Worm (Caenorhabditis elegans) whole organism, late embryonic: ENCODE results near the gene tpan-1.
A peak's percentile ranks its signal among the peaks of the same experiment; 100 is the strongest.

Experiments
- F13H6.1 ChIP-seq: sonication (generic microtip); optimal IDR thresholded peaks from 2 replicates; lab custom pipeline; 2016; ENCODE audit warnings: missing genetic modification characterization, missing compliant biosample characterization
- K09A11.1 ChIP-seq: sonication (generic microtip); optimal IDR thresholded peaks from 2 replicates; lab custom pipeline; 2017; ENCODE audit warnings: antibody characterized with exemption, mild to moderate bottlenecking, missing genetic modification characterization, missing compliant biosample characterization; ENCODE audit not compliant: insufficient read depth
- T23F11.4 ChIP-seq: fragments of 200-800 bp; sonication (Bioruptor generic); optimal IDR thresholded peaks from 2 replicates; lab custom pipeline; 2018; ENCODE audit warnings: mild to moderate bottlenecking, missing genetic modification characterization, missing compliant biosample characterization
- Y22D7AL.16 ChIP-seq: sonication (generic microtip); optimal IDR thresholded peaks from 2 replicates; lab custom pipeline; 2016; ENCODE audit warnings: missing genetic modification characterization, missing compliant biosample characterization
- ahr-1 ChIP-seq: sonication (generic microtip); optimal IDR thresholded peaks from 2 replicates; lab custom pipeline; 2016; ENCODE audit warnings: missing genetic modification characterization, missing compliant biosample characterization
- ama-1 ChIP-seq: fragments of 150-350 bp; optimal IDR thresholded peaks from 2 replicates; lab custom pipeline; 2014
- ceh-14 ChIP-seq: sonication (generic microtip); optimal IDR thresholded peaks from 2 replicates; lab custom pipeline; 2016; ENCODE audit warnings: missing genotype, missing genetic modification characterization, missing compliant biosample characterization
- ceh-18 ChIP-seq: sonication (generic microtip); optimal IDR thresholded peaks from 2 replicates; lab custom pipeline; 2016; ENCODE audit warnings: missing genetic modification characterization, missing compliant biosample characterization
- ceh-19 ChIP-seq: fragments of 200-800 bp; sonication (Bioruptor generic); optimal IDR thresholded peaks from 2 replicates; lab custom pipeline; 2018; ENCODE audit warnings: mild to moderate bottlenecking, missing genetic modification characterization, missing compliant biosample characterization
- ceh-2 ChIP-seq: sonication (generic microtip); optimal IDR thresholded peaks from 2 replicates; lab custom pipeline; 2016; ENCODE audit warnings: missing genotype, missing genetic modification characterization, missing compliant biosample characterization
- ceh-22 ChIP-seq: sonication (generic microtip); optimal IDR thresholded peaks from 2 replicates; lab custom pipeline; 2017; ENCODE audit warnings: missing biosample characterization, missing genetic modification characterization
- ceh-24 ChIP-seq: sonication (generic microtip); optimal IDR thresholded peaks from 2 replicates; lab custom pipeline; 2016; ENCODE audit warnings: mild to moderate bottlenecking, missing genetic modification characterization, missing compliant biosample characterization
- ceh-30 ChIP-seq: fragments of 150-350 bp; optimal IDR thresholded peaks from 2 replicates; lab custom pipeline; 2014; ENCODE audit warnings: missing biosample characterization, missing genetic modification characterization
- ceh-31 ChIP-seq: sonication (generic microtip); optimal IDR thresholded peaks from 2 replicates; lab custom pipeline; 2016; ENCODE audit warnings: missing genetic modification characterization, missing compliant biosample characterization
- ceh-34 ChIP-seq: sonication (generic microtip); optimal IDR thresholded peaks from 2 replicates; lab custom pipeline; 2016; ENCODE audit warnings: mild to moderate bottlenecking, missing genetic modification characterization, missing compliant biosample characterization
- che-1 ChIP-seq: sonication (generic microtip); optimal IDR thresholded peaks from 2 replicates; lab custom pipeline; 2016; ENCODE audit warnings: mild to moderate bottlenecking, missing genetic modification characterization, missing compliant biosample characterization
- dve-1 ChIP-seq: sonication (generic microtip); optimal IDR thresholded peaks from 2 replicates; lab custom pipeline; 2017; ENCODE audit warnings: antibody characterized with exemption, mild to moderate bottlenecking, missing genetic modification characterization, missing compliant biosample characterization
- elt-2 ChIP-seq: sonication (generic microtip); optimal IDR thresholded peaks from 2 replicates; lab custom pipeline; 2016; ENCODE audit warnings: missing genetic modification reagents, missing genetic modification characterization, missing compliant biosample characterization
- elt-4 ChIP-seq: sonication (generic microtip); optimal IDR thresholded peaks from 2 replicates; lab custom pipeline; 2016; ENCODE audit warnings: missing genetic modification characterization, missing compliant biosample characterization
- ets-4 ChIP-seq: sonication (generic microtip); optimal IDR thresholded peaks from 2 replicates; lab custom pipeline; 2016; ENCODE audit warnings: missing genetic modification characterization, missing compliant biosample characterization
- fkh-6 ChIP-seq: sonication (generic microtip); optimal IDR thresholded peaks from 2 replicates; lab custom pipeline; 2016; ENCODE audit warnings: missing genetic modification characterization, missing compliant biosample characterization
- gmeb-2 ChIP-seq: sonication (generic microtip); optimal IDR thresholded peaks from 2 replicates; lab custom pipeline; 2016; ENCODE audit warnings: missing genetic modification characterization, inconsistent platforms, missing compliant biosample characterization
- hlh-13 ChIP-seq: fragments of 200-800 bp; sonication (Bioruptor generic); optimal IDR thresholded peaks from 2 replicates; lab custom pipeline; 2018; ENCODE audit warnings: mild to moderate bottlenecking, missing genetic modification characterization, missing compliant biosample characterization
- hlh-30 ChIP-seq: sonication (generic microtip); optimal IDR thresholded peaks from 2 replicates; lab custom pipeline; 2017; ENCODE audit warnings: antibody characterized with exemption, missing genetic modification characterization, missing compliant biosample characterization; ENCODE audit not compliant: insufficient read depth
- hlh-8 ChIP-seq: sonication (generic microtip); optimal IDR thresholded peaks from 2 replicates; lab custom pipeline; 2016; ENCODE audit warnings: missing genotype, missing genetic modification characterization, missing compliant biosample characterization
- madf-2 ChIP-seq: sonication (generic microtip); optimal IDR thresholded peaks from 2 replicates; lab custom pipeline; 2017; ENCODE audit warnings: missing genetic modification characterization, missing compliant biosample characterization
- mec-3 ChIP-seq: sonication (generic microtip); optimal IDR thresholded peaks from 2 replicates; lab custom pipeline; 2016; ENCODE audit warnings: borderline replicate concordance, missing genetic modification characterization, missing compliant biosample characterization
- nfya-1 ChIP-seq: sonication (generic microtip); optimal IDR thresholded peaks from 2 replicates; lab custom pipeline; 2017; ENCODE audit warnings: missing genetic modification characterization, mild to moderate bottlenecking, missing compliant biosample characterization, antibody characterized with exemption, moderate library complexity
- nhr-11 ChIP-seq: fragments of 150-350 bp; optimal IDR thresholded peaks from 2 replicates; lab custom pipeline; 2014; ENCODE audit warnings: missing biosample characterization, missing genetic modification characterization
- npax-4 ChIP-seq: sonication (generic microtip); optimal IDR thresholded peaks from 2 replicates; lab custom pipeline; 2016; ENCODE audit warnings: missing genetic modification characterization, missing compliant biosample characterization
- odd-2 ChIP-seq: sonication (generic microtip); optimal IDR thresholded peaks from 2 replicates; lab custom pipeline; 2017; ENCODE audit warnings: antibody characterized with exemption, mild to moderate bottlenecking, missing genetic modification characterization, missing compliant biosample characterization
- pag-3 ChIP-seq: sonication (generic microtip); optimal IDR thresholded peaks from 2 replicates; lab custom pipeline; 2016; ENCODE audit warnings: missing compliant biosample characterization, missing genetic modification characterization, borderline replicate concordance
- pat-9 ChIP-seq: fragments of 200-800 bp; sonication (Bioruptor generic); optimal IDR thresholded peaks from 2 replicates; lab custom pipeline; 2018; ENCODE audit warnings: mild to moderate bottlenecking, missing genetic modification characterization, moderate library complexity, missing compliant biosample characterization
- pax-1 ChIP-seq: fragments of 150-350 bp; optimal IDR thresholded peaks from 2 replicates; lab custom pipeline; 2014; ENCODE audit warnings: missing biosample characterization, missing genetic modification characterization
- pha-2 ChIP-seq: sonication (generic microtip); optimal IDR thresholded peaks from 2 replicates; lab custom pipeline; 2017; ENCODE audit warnings: mild to moderate bottlenecking, missing genetic modification characterization, missing compliant biosample characterization
- pha-4 ChIP-seq: fragments of 150-350 bp; optimal IDR thresholded peaks from 2 replicates; lab custom pipeline; 2018; ENCODE audit warnings: missing biosample characterization, missing genetic modification reagents, missing genetic modification characterization
- pqm-1 ChIP-seq: sonication (generic microtip); optimal IDR thresholded peaks from 2 replicates; lab custom pipeline; 2016; ENCODE audit warnings: missing genetic modification characterization, missing compliant biosample characterization
- pros-1 ChIP-seq: fragments of 150-350 bp; optimal IDR thresholded peaks from 2 replicates; lab custom pipeline; 2014; ENCODE audit warnings: missing biosample characterization, missing genetic modification reagents, missing genetic modification characterization
- ref-2 ChIP-seq: sonication (generic microtip); optimal IDR thresholded peaks from 2 replicates; lab custom pipeline; 2016; ENCODE audit warnings: missing genetic modification characterization, missing compliant biosample characterization
- rnt-1 ChIP-seq: sonication (generic microtip); optimal IDR thresholded peaks from 2 replicates; lab custom pipeline; 2016; ENCODE audit warnings: missing genetic modification characterization, missing compliant biosample characterization
- sdc-2 ChIP-seq: sonication (generic microtip); optimal IDR thresholded peaks from 2 replicates; lab custom pipeline; 2016; ENCODE audit warnings: missing genotype, missing genetic modification characterization, missing compliant biosample characterization
- syd-9 ChIP-seq: sonication (generic microtip); optimal IDR thresholded peaks from 2 replicates; lab custom pipeline; 2016; ENCODE audit warnings: mild to moderate bottlenecking, missing genetic modification characterization, moderate library complexity, missing compliant biosample characterization
- tbx-2 ChIP-seq: sonication (generic microtip); optimal IDR thresholded peaks from 2 replicates; lab custom pipeline; 2016; ENCODE audit warnings: missing genetic modification characterization, missing compliant biosample characterization
- tbx-7 ChIP-seq: sonication (generic microtip); optimal IDR thresholded peaks from 2 replicates; lab custom pipeline; 2016; ENCODE audit warnings: missing genotype, missing genetic modification characterization, missing compliant biosample characterization
- ttx-3 ChIP-seq: sonication (generic microtip); optimal IDR thresholded peaks from 2 replicates; lab custom pipeline; 2016; ENCODE audit warnings: missing genetic modification reagents, missing genetic modification characterization, missing compliant biosample characterization
- unc-3 ChIP-seq, 2 experiments: fragments of 200-800 bp in 1 of 2; sonication (Bioruptor generic) in 1 of 2; sonication (generic microtip) in 1 of 2; conservative IDR thresholded peaks in 1 of 2; optimal IDR thresholded peaks in 1 of 2; 2 replicates each; pipeline versions ENCODE4 v1.3.6 to Lab custom; 2016 to 2022; ENCODE audit warnings: missing compliant biosample characterization in 2 of 2, missing genetic modification characterization in 2 of 2, missing genetic modification reagents in 1 of 2
- unc-42 ChIP-seq: sonication (generic microtip); optimal IDR thresholded peaks from 2 replicates; lab custom pipeline; 2016; ENCODE audit warnings: missing genotype, missing genetic modification characterization, missing compliant biosample characterization
- unc-55 ChIP-seq: sonication (generic microtip); optimal IDR thresholded peaks from 2 replicates; lab custom pipeline; 2017; ENCODE audit warnings: missing biosample characterization, missing genetic modification reagents, missing genetic modification characterization
- unc-86 ChIP-seq: sonication (generic microtip); optimal IDR thresholded peaks from 2 replicates; lab custom pipeline; 2016; ENCODE audit warnings: missing genetic modification characterization, missing compliant biosample characterization

The tpan-1 gene

ce11 chrV:20778257-20778697 lies 11.0 kb upstream of the tpan-1 start:
- no peak for TF ChIP-seq hlh-13 (GFP tag; lab: Kevin White, UChicago)
- no peak for TF ChIP-seq odd-2 (tag; lab: Kevin White, UChicago)
- TF ChIP-seq ceh-2 (tag; lab: Kevin White, UChicago): no peak
- peak; percentile 100 for TF ChIP-seq pha-4
- TF ChIP-seq unc-86 (tag; lab: Kevin White, UChicago): no peak
- TF ChIP-seq ceh-14 (tag; lab: Kevin White, UChicago): peak; percentile 61
- peak; percentile 21 for TF ChIP-seq tbx-7 (tag; lab: Kevin White, UChicago)
- no peak for TF ChIP-seq ceh-19 (GFP tag; lab: Kevin White, UChicago)
- peak; percentile 65 for TF ChIP-seq sdc-2 (tag; lab: Kevin White, UChicago)
- peak; percentile 80 for TF ChIP-seq madf-2 (tag; lab: Kevin White, UChicago)
- no peak for TF ChIP-seq pag-3 (tag; lab: Kevin White, UChicago)
- peak; percentile 40 for TF ChIP-seq syd-9 (tag; lab: Kevin White, UChicago)
- TF ChIP-seq che-1: no peak
- peak; percentile 85 for TF ChIP-seq ceh-22 (tag; lab: Kevin White, UChicago)
- TF ChIP-seq nhr-11 (tag; lab: Kevin White, UChicago): no peak
- TF ChIP-seq ahr-1 (tag; lab: Kevin White, UChicago): no peak
- TF ChIP-seq npax-4: no peak
- TF ChIP-seq ceh-34 (tag; lab: Kevin White, UChicago): peak; percentile 73
- TF ChIP-seq ets-4 (tag; lab: Kevin White, UChicago): peak; percentile 44
- TF ChIP-seq K09A11.1 (tag; lab: Kevin White, UChicago): peak; percentile 40
- TF ChIP-seq fkh-6: no peak
- TF ChIP-seq ceh-18 (tag; lab: Kevin White, UChicago): peak; percentile 95
- TF ChIP-seq F13H6.1 (tag; lab: Kevin White, UChicago): peak; percentile 81
- TF ChIP-seq pqm-1 (tag; lab: Kevin White, UChicago): peak; percentile 78
- peak; percentile 80 for TF ChIP-seq tbx-2
- no peak for TF ChIP-seq mec-3 (tag; lab: Kevin White, UChicago)
- TF ChIP-seq pax-1 (tag; lab: Kevin White, UChicago): peak; percentile 75
- TF ChIP-seq hlh-30 (tag; lab: Kevin White, UChicago): peak; percentile 98
- peak; percentile 10 for TF ChIP-seq Y22D7AL.16 (tag; lab: Kevin White, UChicago)
- TF ChIP-seq pros-1 (tag; lab: Kevin White, UChicago): peak; percentile 15
- peak; percentile 59 for TF ChIP-seq dve-1 (tag; lab: Kevin White, UChicago)
- no peak for TF ChIP-seq ceh-24
- TF ChIP-seq unc-55 (GFP tag; lab: Kevin White, UChicago): peak; percentile 94
- TF ChIP-seq elt-2 (tag; lab: Kevin White, UChicago): peak; percentile 27
- TF ChIP-seq hlh-8: peak; percentile 78
- TF ChIP-seq unc-3 (GFP tag; conservative IDR thresholded peaks at IDR 0.05; lab: Robert Waterston, UW): 0 out of 2 replicates have a peak, but pooled peaks have one; percentile 13
- no peak for TF ChIP-seq unc-3 (tag; optimal IDR thresholded peaks at IDR 0.05; lab: Kevin White, UChicago)
- no peak for TF ChIP-seq ama-1 (lab: Kevin White, UChicago)
- TF ChIP-seq gmeb-2 (tag; lab: Kevin White, UChicago): peak; percentile 11
- TF ChIP-seq unc-42: peak; percentile 98
- peak; percentile 94 for TF ChIP-seq ceh-31
- no peak for TF ChIP-seq T23F11.4 (GFP tag; lab: Kevin White, UChicago)
- peak; percentile 90 for TF ChIP-seq nfya-1 (tag; lab: Kevin White, UChicago)
- no peak for TF ChIP-seq pat-9 (tag; lab: Kevin White, UChicago)
- TF ChIP-seq rnt-1 (tag; lab: Kevin White, UChicago): peak; percentile 83
- TF ChIP-seq ttx-3 (tag; lab: Kevin White, UChicago): peak; percentile 3
- peak; percentile 73 for TF ChIP-seq ref-2
- peak; percentile 27 for TF ChIP-seq pha-2 (tag; lab: Kevin White, UChicago)
- no peak for TF ChIP-seq ceh-30 (tag; lab: Kevin White, UChicago)
- no peak for TF ChIP-seq elt-4
- TF ChIP-seq, all 69 proteins: peak for 31
